Fruit fly (Drosophila melanogaster) whole organism, adult: ENCODE data around the gene Ssl1.

Source experiments
- CG11617 ChIP-seq: fragments of 200-800 bp; sonication (Bioruptor generic); optimal IDR thresholded peaks from 2 replicates; lab custom pipeline; 2017; ENCODE audit warnings: mild to moderate bottlenecking, missing biosample characterization, missing genetic modification reagents, missing genetic modification characterization
- CG12768 ChIP-seq: fragments of 200-800 bp; sonication (Bioruptor generic); optimal IDR thresholded peaks from 2 replicates; lab custom pipeline; 2017; ENCODE audit warnings: missing biosample characterization, missing genetic modification characterization, mild to moderate bottlenecking, moderate library complexity, missing genetic modification reagents
- CG14711 ChIP-seq: fragments of 200-800 bp; sonication (Bioruptor generic); optimal IDR thresholded peaks from 2 replicates; lab custom pipeline; 2018; ENCODE audit warnings: missing biosample characterization, mild to moderate bottlenecking, missing genetic modification characterization, moderate library complexity
- CG1620 ChIP-seq: fragments of 200-800 bp; sonication (Bioruptor generic); optimal IDR thresholded peaks from 2 replicates; lab custom pipeline; 2016; ENCODE audit warnings: missing biosample characterization, missing genetic modification characterization
- CG33017 ChIP-seq: fragments of 200-800 bp; sonication (Bioruptor generic); optimal IDR thresholded peaks from 2 replicates; lab custom pipeline; 2018; ENCODE audit warnings: missing biosample characterization, mild to moderate bottlenecking, missing genetic modification characterization, moderate library complexity
- CG5204 ChIP-seq: fragments of 200-800 bp; sonication (Bioruptor generic); optimal IDR thresholded peaks from 2 replicates; lab custom pipeline; 2016; ENCODE audit warnings: missing biosample characterization, missing genetic modification characterization
- CG7045 ChIP-seq: fragments of 200-800 bp; sonication (Bioruptor generic); optimal IDR thresholded peaks from 2 replicates; lab custom pipeline; 2017; ENCODE audit warnings: missing biosample characterization, mild to moderate bottlenecking, missing genetic modification characterization
- CG7101 ChIP-seq: fragments of 200-800 bp; sonication (Bioruptor generic); optimal IDR thresholded peaks from 2 replicates; lab custom pipeline; 2018; ENCODE audit warnings: missing biosample characterization, mild to moderate bottlenecking, missing genetic modification characterization, moderate library complexity
- Clk ChIP-seq: fragments of 200-800 bp; sonication (Bioruptor generic); optimal IDR thresholded peaks from 2 replicates; lab custom pipeline; 2017; ENCODE audit warnings: missing biosample characterization, missing genetic modification characterization
- Crg-1 ChIP-seq: fragments of 200-800 bp; sonication (Bioruptor generic); optimal IDR thresholded peaks from 2 replicates; lab custom pipeline; 2016; ENCODE audit warnings: missing biosample characterization, missing genetic modification characterization
- Hr96 ChIP-seq: fragments of 200-800 bp; sonication (Bioruptor generic); optimal IDR thresholded peaks from 2 replicates; lab custom pipeline; 2016; ENCODE audit warnings: missing biosample characterization, missing genetic modification characterization
- Mnt ChIP-seq: fragments of 200-800 bp; sonication (Bioruptor generic); optimal IDR thresholded peaks from 2 replicates; lab custom pipeline; 2016; ENCODE audit warnings: missing biosample characterization, mild to moderate bottlenecking, missing genetic modification characterization
- bab1 ChIP-seq: fragments of 200-800 bp; sonication (Bioruptor generic); optimal IDR thresholded peaks from 3 replicates; lab custom pipeline; 2019; ENCODE audit warnings: missing biosample characterization, mild to moderate bottlenecking, missing genetic modification characterization, moderate library complexity
- cic ChIP-seq: fragments of 200-800 bp; sonication (Bioruptor generic); optimal IDR thresholded peaks from 2 replicates; lab custom pipeline; 2017; ENCODE audit warnings: missing biosample characterization, mild to moderate bottlenecking, missing genetic modification characterization, moderate library complexity
- cnc ChIP-seq, 2 experiments: fragments of >200 bp; optimal IDR thresholded peaks; 2 replicates each; lab custom pipeline; 2017
- kay ChIP-seq: fragments of 200-800 bp; sonication (Bioruptor generic); peaks from one replicate; lab custom pipeline; 2016; ENCODE audit warnings: missing biosample characterization, missing genetic modification characterization, borderline replicate concordance
- ovo ChIP-seq: fragments of 200-800 bp; sonication (Bioruptor generic); optimal IDR thresholded peaks from 2 replicates; lab custom pipeline; 2016; ENCODE audit warnings: missing biosample characterization, missing genetic modification characterization
- pad ChIP-seq: fragments of 200-800 bp; sonication (Bioruptor generic); optimal IDR thresholded peaks from 3 replicates; lab custom pipeline; 2017; ENCODE audit warnings: missing biosample characterization, missing genetic modification characterization, mild to moderate bottlenecking, moderate library complexity, missing genetic modification reagents
- tj ChIP-seq: fragments of 200-800 bp; sonication (Bioruptor generic); optimal IDR thresholded peaks from 3 replicates; lab custom pipeline; 2017; ENCODE audit warnings: missing biosample characterization, mild to moderate bottlenecking, missing genetic modification characterization, moderate library complexity
- toe ChIP-seq: fragments of 200-800 bp; sonication (Bioruptor generic); optimal IDR thresholded peaks from 2 replicates; lab custom pipeline; 2016; ENCODE audit warnings: missing biosample characterization, missing genetic modification characterization

Ssl1 gene

dm6 chr3L:22878723-22879343 is at the start of gene Ssl1, which contains the start of gene Chro:
Gene Ssl1 (plus strand): TSS chr3L:22879089.
Gene Chro (minus strand): TSS chr3L:22878984.
- TF ChIP-seq CG33017 (tag; lab: Kevin White, UChicago) = peak; percentile 99
- TF ChIP-seq cnc (optimal IDR thresholded peaks at IDR 0.05; lab: Kevin White, UChicago) = no peak
- TF ChIP-seq pad = peak; percentile 96
- peak; percentile 99 for TF ChIP-seq Mnt (GFP tag; lab: Kevin White, UChicago)
- TF ChIP-seq bab1 (GFP tag; lab: Kevin White, UChicago) = peak; percentile 100
- peak; percentile 99 for TF ChIP-seq Hr96
- TF ChIP-seq CG14711 (tag; lab: Kevin White, UChicago) = peak; percentile 98
- TF ChIP-seq CG1620 = peak; percentile 99
- peak; percentile 99 for TF ChIP-seq CG5204
- TF ChIP-seq CG7101 (tag; lab: Kevin White, UChicago) = peak; percentile 100
- TF ChIP-seq toe = peak; percentile 99
- TF ChIP-seq CG12768 (GFP tag; lab: Kevin White, UChicago) = peak; percentile 100
- no peak for TF ChIP-seq kay (GFP tag; lab: Kevin White, UChicago)
- TF ChIP-seq ovo (GFP tag; lab: Kevin White, UChicago) = peak; percentile 95
- peak; percentile 99 for TF ChIP-seq CG11617 (GFP tag; lab: Kevin White, UChicago)
- TF ChIP-seq cic (GFP tag; lab: Kevin White, UChicago) = peak; percentile 97
- peak; percentile 99 for TF ChIP-seq Clk
- TF ChIP-seq tj = peak; percentile 94
- peak; percentile 99 for TF ChIP-seq CG7045 (GFP tag; lab: Kevin White, UChicago)
- peak; percentile 99 for TF ChIP-seq Crg-1

- TF ChIP-seq CG11617 (GFP tag; lab: Kevin White, UChicago) = no peak
- peak; percentile 98 for TF ChIP-seq tj
Observed at dm6 chr3L:22830132-22830697, 48.7 kb upstream of the Ssl1 start.

dm6 chr3L:22835144-22835964 is 43.5 kb upstream of the Ssl1 start, which contains the start of gene jim:
Gene jim (minus strand): TSS chr3L:22835194.
- TF ChIP-seq ovo (GFP tag; lab: Kevin White, UChicago) (peak; percentile 44), Hr96 (peak; percentile 23), pad (peak; percentile 77), Clk (peak; percentile 75), Crg-1 (no peak), CG11617 (GFP tag; lab: Kevin White, UChicago) (peak; percentile 74), tj (peak; percentile 71), bab1 (GFP tag; lab: Kevin White, UChicago) (peak; percentile 8), toe (no peak), CG14711 (tag; lab: Kevin White, UChicago) (peak; percentile 5), CG7045 (GFP tag; lab: Kevin White, UChicago) (peak; percentile 67), CG5204 (no peak), kay (GFP tag; lab: Kevin White, UChicago) (no peak), cic (GFP tag; lab: Kevin White, UChicago) (peak; percentile 87), CG1620 (no peak), CG33017 (tag; lab: Kevin White, UChicago) (peak; percentile 53), Mnt (GFP tag; lab: Kevin White, UChicago) (peak; percentile 61), cnc (optimal IDR thresholded peaks at IDR 0.05; lab: Kevin White, UChicago) (no peak), CG7101 (tag; lab: Kevin White, UChicago) (peak; percentile 35), CG12768 (GFP tag; lab: Kevin White, UChicago) (peak; percentile 86)

dm6 chr3L:22836768-22837167 is 42.1 kb upstream of the Ssl1 start, which contains the start of the genes CG11226 and CG45428:
Gene CG11226 (plus strand): TSS chr3L:22837068.
Gene CG45428 (minus strand): TSS chr3L:22837070.
- TF ChIP-seq toe = no peak
- no peak for TF ChIP-seq ovo (GFP tag; lab: Kevin White, UChicago)
- TF ChIP-seq CG1620 = no peak
- TF ChIP-seq Crg-1 = no peak
- no peak for TF ChIP-seq CG14711 (tag; lab: Kevin White, UChicago)
- no peak for TF ChIP-seq cic (GFP tag; lab: Kevin White, UChicago)
- TF ChIP-seq cnc (optimal IDR thresholded peaks at IDR 0.05; lab: Kevin White, UChicago) = no peak
- no peak for TF ChIP-seq pad
- no peak for TF ChIP-seq CG33017 (tag; lab: Kevin White, UChicago)
- TF ChIP-seq Clk = no peak
- no peak for TF ChIP-seq CG7101 (tag; lab: Kevin White, UChicago)
- TF ChIP-seq tj = no peak
- TF ChIP-seq Hr96 = no peak
- TF ChIP-seq kay (GFP tag; lab: Kevin White, UChicago) = no peak
- no peak for TF ChIP-seq bab1 (GFP tag; lab: Kevin White, UChicago)
- no peak for TF ChIP-seq Mnt (GFP tag; lab: Kevin White, UChicago)

- TF ChIP-seq CG7045 (GFP tag; lab: Kevin White, UChicago) (no peak), pad (peak; percentile 13), CG33017 (tag; lab: Kevin White, UChicago) (peak; percentile 19), CG11617 (GFP tag; lab: Kevin White, UChicago) (peak; percentile 4), CG7101 (tag; lab: Kevin White, UChicago) (no peak), toe (peak; percentile 3), kay (GFP tag; lab: Kevin White, UChicago) (peak; percentile 76), Crg-1 (no peak), CG14711 (tag; lab: Kevin White, UChicago) (peak; percentile 42), Clk (peak; percentile 53), cic (GFP tag; lab: Kevin White, UChicago) (peak; percentile 77), ovo (GFP tag; lab: Kevin White, UChicago) (no peak), bab1 (GFP tag; lab: Kevin White, UChicago) (no peak), CG12768 (GFP tag; lab: Kevin White, UChicago) (peak; percentile 69), cnc (optimal IDR thresholded peaks at IDR 0.05; lab: Kevin White, UChicago) (no peak), Hr96 (peak; percentile 43), CG5204 (no peak), CG1620 (no peak), tj (peak; percentile 29), Mnt (GFP tag; lab: Kevin White, UChicago) (peak; percentile 23)
Observed at dm6 chr3L:22837651-22838614, 41.0 kb upstream of the Ssl1 start.
